Fruit fly (Drosophila melanogaster) whole organism, wandering third instar larva: Measurements from ENCODE around the gene glob3.

Source experiments
- CrebA ChIP-seq: fragments of 200-800 bp; sonication (Bioruptor generic); optimal IDR thresholded peaks from 2 replicates; lab custom pipeline; 2016; ENCODE audit warnings: missing biosample characterization, mild to moderate bottlenecking, missing genetic modification characterization, borderline replicate concordance
- Dfd ChIP-seq: fragments of >200 bp; optimal IDR thresholded peaks from 2 replicates; lab custom pipeline; 2017; ENCODE audit warnings: missing biosample characterization, missing genetic modification characterization
- GATAd ChIP-seq: sonication (Bioruptor generic); optimal IDR thresholded peaks from 2 replicates; lab custom pipeline; 2016; ENCODE audit warnings: missing biosample characterization, missing genetic modification characterization
- Hr78 ChIP-seq: fragments of >200 bp; optimal IDR thresholded peaks from 2 replicates; lab custom pipeline; 2017; ENCODE audit warnings: missing biosample characterization, missing genetic modification characterization
- Mio ChIP-seq: sonication (Bioruptor generic); optimal IDR thresholded peaks from 2 replicates; lab custom pipeline; 2016; ENCODE audit warnings: missing biosample characterization, missing genetic modification characterization
- dsf ChIP-seq: sonication (Bioruptor generic); optimal IDR thresholded peaks from 2 replicates; lab custom pipeline; 2016; ENCODE audit warnings: missing biosample characterization, missing genetic modification characterization, borderline replicate concordance
- foxo ChIP-seq, 2 experiments: fragments of 200-800 bp; sonication (Bioruptor generic); optimal IDR thresholded peaks; 2 replicates in 1 of 2; 3 replicates in 1 of 2; lab custom pipeline; 2016 to 2017; ENCODE audit warnings: missing biosample characterization in 2 of 2, missing genetic modification characterization in 2 of 2
- h ChIP-seq: fragments of 200-800 bp; sonication (Bioruptor generic); optimal IDR thresholded peaks from 3 replicates; lab custom pipeline; 2016; ENCODE audit warnings: missing biosample characterization, mild to moderate bottlenecking, missing genetic modification characterization
- pan ChIP-seq: fragments of >200 bp; optimal IDR thresholded peaks from 2 replicates; lab custom pipeline; 2017
- rgr ChIP-seq: fragments of 200-800 bp; sonication (Bioruptor generic); optimal IDR thresholded peaks from 3 replicates; lab custom pipeline; 2016; ENCODE audit warnings: missing biosample characterization, mild to moderate bottlenecking, missing genetic modification characterization

The glob3 gene

dm6 chr3R:5871393-5871792 is 41.5 kb downstream of the glob3 start:
- TF ChIP-seq rgr (no peak), foxo (GFP tag; optimal IDR thresholded peaks at IDR 0.05; lab: Kevin White, UChicago) (peak in 1 of 2 experiments; percentile 5)

dm6 chr3R:5877367-5877766 is 47.5 kb downstream of the glob3 start:
- TF ChIP-seq dsf (GFP tag; lab: Kevin White, UChicago) (no peak), Hr78 (no peak), GATAd (GFP tag; lab: Kevin White, UChicago) (no peak), Dfd (GFP tag; lab: Kevin White, UChicago) (peak; percentile 95), Mio (GFP tag; lab: Kevin White, UChicago) (no peak)

- TF ChIP-seq Hr78 (no peak), pan (lab: Kevin White, UChicago) (no peak), h (GFP tag; lab: Kevin White, UChicago) (no peak), CrebA (no peak)
These were observed 51.4 kb downstream of the glob3 start for dm6 chr3R:5881308-5881707.
